Worm (Caenorhabditis elegans) whole organism, L3 larva: Measurements from ENCODE around the gene rml-1.

Experiments used
- ceh-28 ChIP-seq: fragments of 150-350 bp; optimal IDR thresholded peaks from 2 replicates; lab custom pipeline; 2014; ENCODE audit warnings: missing biosample characterization, missing genetic modification reagents, missing genetic modification characterization
- daf-12 ChIP-seq: fragments of 150-350 bp; optimal IDR thresholded peaks from 2 replicates; lab custom pipeline; 2014; ENCODE audit warnings: missing biosample characterization, missing genetic modification reagents, missing genetic modification characterization
- elt-3 ChIP-seq, 3 experiments: fragments of 150-350 bp in 1 of 3; sonication (generic microtip) in 2 of 3; optimal IDR thresholded peaks; 2 replicates in 2 of 3; 4 replicates in 1 of 3; lab custom pipeline; 2014 to 2017; ENCODE audit warnings: missing biosample characterization in 3 of 3, missing genetic modification characterization in 3 of 3
- fos-1 ChIP-seq: fragments of 150-350 bp; optimal IDR thresholded peaks from 2 replicates; lab custom pipeline; 2014; ENCODE audit warnings: missing biosample characterization, missing genetic modification characterization
- nfya-1 ChIP-seq: sonication (generic microtip); optimal IDR thresholded peaks from 2 replicates; lab custom pipeline; 2017; ENCODE audit warnings: missing genetic modification characterization, mild to moderate bottlenecking, missing compliant biosample characterization, antibody characterized with exemption, moderate library complexity; ENCODE audit not compliant: insufficient read depth
- nhr-11 ChIP-seq: fragments of 150-350 bp; optimal IDR thresholded peaks from 2 replicates; lab custom pipeline; 2014; ENCODE audit warnings: missing biosample characterization, missing genetic modification characterization
- nhr-25 ChIP-seq: sonication (generic microtip); optimal IDR thresholded peaks from 2 replicates; lab custom pipeline; 2017; ENCODE audit warnings: missing biosample characterization, missing genetic modification characterization
- nhr-28 ChIP-seq: fragments of 150-350 bp; optimal IDR thresholded peaks from 2 replicates; lab custom pipeline; 2014; ENCODE audit warnings: missing biosample characterization, missing genetic modification characterization
- nhr-77 ChIP-seq: fragments of 150-350 bp; optimal IDR thresholded peaks from 2 replicates; lab custom pipeline; 2014; ENCODE audit warnings: missing biosample characterization, missing genetic modification characterization
- pqm-1 ChIP-seq: fragments of 150-350 bp; optimal IDR thresholded peaks from 2 replicates; lab custom pipeline; 2017; ENCODE audit warnings: missing biosample characterization, missing genetic modification characterization, inconsistent platforms
- skn-1 ChIP-seq: fragments of 150-350 bp; optimal IDR thresholded peaks from 2 replicates; lab custom pipeline; 2014; ENCODE audit warnings: missing biosample characterization, missing genetic modification characterization
- unc-39 ChIP-seq: sonication (generic microtip); optimal IDR thresholded peaks from 4 replicates; lab custom pipeline; 2017; ENCODE audit warnings: missing biosample characterization, missing genetic modification characterization

ce11 chrIII:13716266-13716665 is 51.6 kb downstream of the rml-1 start:
- TF ChIP-seq skn-1 (peak; percentile 73), nhr-11 (tag; lab: Kevin White, UChicago) (peak; percentile 63), elt-3 (tag; optimal IDR thresholded peaks at IDR 0.05; lab: Kevin White, UChicago) (no peak), nfya-1 (tag; lab: Kevin White, UChicago) (no peak), nhr-28 (tag; lab: Kevin White, UChicago) (no peak), nhr-77 (tag; lab: Kevin White, UChicago) (no peak), fos-1 (tag; lab: Kevin White, UChicago) (no peak), daf-12 (tag; lab: Kevin White, UChicago) (no peak), unc-39 (no peak), nhr-25 (tag; lab: Kevin White, UChicago) (peak; percentile 31), pqm-1 (tag; lab: Kevin White, UChicago) (no peak), ceh-28 (no peak)
